Worm (Caenorhabditis elegans): Measurements from ENCODE around the gene aff-1.

aff-1 gene

ce11 chrII:6822347-6822746 is 41.2 kb downstream of the aff-1 start:
- TF ChIP-seq ztf-11 (tag; optimal IDR thresholded peaks at IDR 0.05) (no peak), ceh-88 (GFP tag; IDR thresholded peaks at IDR 0.05) (no peak), lin-15B (tag; optimal IDR thresholded peaks at IDR 0.05) (no peak), ceh-82 (tag; optimal IDR thresholded peaks at IDR 0.05) (peak in 1 of 3 experiments; percentile 17), swsn-7 (tag; optimal IDR thresholded peaks at IDR 0.05) (peak; percentile 19), egl-13 (tag; optimal IDR thresholded peaks at IDR 0.05) (no peak), Y116A8C.19 (tag; optimal IDR thresholded peaks at IDR 0.05; ENCODE audit: borderline replicate concordance) (no peak), tbx-2 (tag; optimal IDR thresholded peaks at IDR 0.05) (peak; percentile 36), unc-30 (tag; optimal IDR thresholded peaks at IDR 0.05) (no peak), nhr-19 (GFP tag; conservative IDR thresholded peaks at IDR 0.05) (peak; percentile 42), sox-4 (tag; optimal IDR thresholded peaks at IDR 0.05) (no peak), pqm-1 (tag; optimal IDR thresholded peaks at IDR 0.05) (no peak), hpl-2 (GFP tag; optimal IDR thresholded peaks at IDR 0.05) (no peak), unc-86 (tag; optimal IDR thresholded peaks at IDR 0.05) (no peak), mep-1 (tag; optimal IDR thresholded peaks at IDR 0.05) (peak; percentile 69), pag-3 (tag; optimal IDR thresholded peaks at IDR 0.05; ENCODE audit: borderline replicate concordance, insufficient read depth) (peak; percentile 80), nhr-77 (tag; optimal IDR thresholded peaks at IDR 0.05) (no peak), dsc-1 (tag; optimal IDR thresholded peaks at IDR 0.05) (peak; percentile 3), zag-1 (tag; optimal IDR thresholded peaks at IDR 0.05) (no peak), ztf-4 (tag; optimal IDR thresholded peaks at IDR 0.05) (peak; percentile 52), ets-5 (GFP tag; IDR thresholded peaks at IDR 0.05) (no peak), ces-1 (GFP tag; optimal IDR thresholded peaks at IDR 0.05) (no peak), snpc-4 (tag; optimal IDR thresholded peaks at IDR 0.05) (peak; percentile 24), nhr-90 (tag; optimal IDR thresholded peaks at IDR 0.05; ENCODE audit: poor library complexity) (peak; percentile 13), snu-23 (GFP tag; optimal IDR thresholded peaks at IDR 0.05) (peak; percentile 69), unc-98 (GFP tag; IDR thresholded peaks at IDR 0.05) (no peak), nhr-85 (tag) (peak; percentile 96), fos-1 (tag; optimal IDR thresholded peaks at IDR 0.05) (peak; percentile 31), pax-3 (tag; optimal IDR thresholded peaks at IDR 0.05) (no peak), aly-2 (tag; optimal IDR thresholded peaks at IDR 0.05) (no peak), unc-62 (GFP tag; optimal IDR thresholded peaks at IDR 0.05) (no peak), skn-1 (tag; optimal IDR thresholded peaks at IDR 0.05) (no peak), nhr-237 (tag; optimal IDR thresholded peaks at IDR 0.05) (peak; percentile 4), efl-1 (optimal IDR thresholded peaks at IDR 0.05) (peak; percentile 15 to 23), efl-1 (GFP tag; optimal IDR thresholded peaks at IDR 0.05 in 1 of 2) (no peak), unc-130 (tag; optimal IDR thresholded peaks at IDR 0.05) (peak; percentile 28), elt-2 (tag; optimal IDR thresholded peaks at IDR 0.05) (peak; percentile 72), xbp-1 (tag; optimal IDR thresholded peaks at IDR 0.05) (no peak), C34B4.2 (tag; optimal IDR thresholded peaks at IDR 0.05) (no peak), nhr-71 (tag; optimal IDR thresholded peaks at IDR 0.05) (peak; percentile 78), egl-27 (tag; optimal IDR thresholded peaks at IDR 0.05) (peak; percentile 62 to 64), jun-1 (tag; optimal IDR thresholded peaks at IDR 0.05) (peak; percentile 0), lin-13 (GFP tag; optimal IDR thresholded peaks at IDR 0.05) (no peak), dpl-1 (GFP tag; optimal IDR thresholded peaks at IDR 0.05) (peak in 2 of 3 experiments; percentile 7 to 10), lin-14 (GFP tag; optimal IDR thresholded peaks at IDR 0.05) (peak; percentile 94), ceh-8 (GFP tag; optimal IDR thresholded peaks at IDR 0.05) (no peak), vab-15 (tag; optimal IDR thresholded peaks at IDR 0.05) (no peak), efl-3 (GFP tag; optimal IDR thresholded peaks at IDR 0.05) (peak; percentile 30), blmp-1 (tag; optimal IDR thresholded peaks at IDR 0.05) (peak; percentile 94), nhr-12 (tag; optimal IDR thresholded peaks at IDR 0.05) (no peak), ceh-63 (GFP tag; optimal IDR thresholded peaks at IDR 0.05) (no peak), sptf-1 (tag; optimal IDR thresholded peaks at IDR 0.05) (no peak), C04F5.9 (tag; optimal IDR thresholded peaks at IDR 0.05) (no peak), tlp-1 (tag; optimal IDR thresholded peaks at IDR 0.05) (no peak), ama-1 (optimal IDR thresholded peaks at IDR 0.05) (no peak)

All from whole organism, L1 larva.